Fruit fly (Drosophila melanogaster) whole organism, embryonic: ENCODE results near the gene red.
A peak's percentile ranks its signal among the peaks of the same experiment; 100 is the strongest.

Experiments
- ATbp ChIP-seq: fragments of 200-800 bp; sonication (Bioruptor generic); optimal IDR thresholded peaks from 2 replicates; lab custom pipeline; 2017; ENCODE audit warnings: missing biosample characterization, mild to moderate bottlenecking, missing genetic modification characterization, missing genetic modification reagents
- Awh ChIP-seq: fragments of 200-800 bp; sonication (Bioruptor generic); IDR thresholded peaks from 2 replicates; pipeline ENCODE4, ENCODE4 v1.3.6; 2022; ENCODE audit warnings: missing biosample characterization, missing genetic modification characterization
- CG10209 ChIP-seq: fragments of 200-800 bp; sonication (Bioruptor generic); optimal IDR thresholded peaks from 3 replicates; lab custom pipeline; 2017; ENCODE audit warnings: missing biosample characterization, mild to moderate bottlenecking, missing genetic modification characterization, missing genetic modification reagents
- CG11695 ChIP-seq: fragments of 200-800 bp; sonication (Bioruptor generic); IDR thresholded peaks from 3 replicates; pipeline ENCODE4 v1.3.6; 2022; ENCODE audit warnings: missing biosample characterization, missing genetic modification characterization
- CG13287 ChIP-seq: fragments of 200-800 bp; sonication (Bioruptor generic); IDR thresholded peaks from 2 replicates; pipeline ENCODE4 v1.3.6; 2022; ENCODE audit warnings: missing biosample characterization, missing genetic modification characterization; ENCODE audit not compliant: partially characterized antibody
- CG13296 ChIP-seq: fragments of 200-800 bp; sonication (Bioruptor generic); optimal IDR thresholded peaks from 3 replicates; lab custom pipeline; 2018; ENCODE audit warnings: missing biosample characterization, mild to moderate bottlenecking, missing genetic modification characterization
- CG14014 ChIP-seq: fragments of 200-800 bp; sonication (Bioruptor generic); IDR thresholded peaks from 2 replicates; pipeline ENCODE4 v1.3.6; 2022; ENCODE audit warnings: missing biosample characterization, missing genetic modification characterization
- CG15011 ChIP-seq: fragments of 200-800 bp; sonication (Bioruptor generic); optimal IDR thresholded peaks from 3 replicates; lab custom pipeline; 2018; ENCODE audit warnings: missing biosample characterization, mild to moderate bottlenecking, missing genetic modification characterization
- CG17361 ChIP-seq: fragments of 200-800 bp; sonication (Bioruptor generic); IDR thresholded peaks from 3 replicates; pipeline ENCODE4 v1.3.6; 2022; ENCODE audit warnings: missing biosample characterization, missing genetic modification characterization
- CG1792 ChIP-seq: fragments of 200-800 bp; sonication (Bioruptor generic); optimal IDR thresholded peaks from 2 replicates; lab custom pipeline; 2016; ENCODE audit warnings: missing biosample characterization, missing genetic modification characterization
- CG18262 ChIP-seq: fragments of 200-800 bp; optimal IDR thresholded peaks from 3 replicates; lab custom pipeline; 2019; ENCODE audit warnings: missing biosample characterization, mild to moderate bottlenecking, missing genetic modification characterization, moderate library complexity
- CG2120 ChIP-seq: fragments of 200-800 bp; sonication (Bioruptor generic); optimal IDR thresholded peaks from 3 replicates; lab custom pipeline; 2016; ENCODE audit warnings: missing biosample characterization, missing genetic modification characterization
- CG3847 ChIP-seq: fragments of 200-800 bp; sonication (Bioruptor generic); IDR thresholded peaks from 2 replicates; pipeline ENCODE4 v1.3.6; 2022; ENCODE audit warnings: missing biosample characterization, missing genetic modification characterization
- CG5953 ChIP-seq: fragments of 200-800 bp; sonication (Bioruptor generic); IDR thresholded peaks from 2 replicates; pipeline ENCODE4 v1.3.6; 2022; ENCODE audit warnings: missing biosample characterization, missing genetic modification characterization
- CG6175 ChIP-seq: fragments of 200-800 bp; sonication (Bioruptor generic); IDR thresholded peaks from 3 replicates; pipeline ENCODE4 v1.3.6; 2022; ENCODE audit warnings: missing biosample characterization, missing genetic modification characterization
- CG6813 ChIP-seq: fragments of 200-800 bp; sonication (Bioruptor generic); optimal IDR thresholded peaks from 2 replicates; lab custom pipeline; 2017; ENCODE audit warnings: missing biosample characterization, missing genetic modification characterization, mild to moderate bottlenecking, moderate library complexity, missing genetic modification reagents
- CG7928 ChIP-seq: fragments of 200-800 bp; sonication (Bioruptor generic); optimal IDR thresholded peaks from 2 replicates; lab custom pipeline; 2017; ENCODE audit warnings: missing biosample characterization, mild to moderate bottlenecking, missing genetic modification characterization
- CG8089 ChIP-seq: fragments of 200-800 bp; sonication (Bioruptor generic); optimal IDR thresholded peaks from 3 replicates; lab custom pipeline; 2016; ENCODE audit warnings: missing biosample characterization, missing genetic modification characterization
- CG8281 ChIP-seq: fragments of 200-800 bp; sonication (Bioruptor generic); optimal IDR thresholded peaks from 2 replicates; lab custom pipeline; 2018; ENCODE audit warnings: missing biosample characterization, mild to moderate bottlenecking, missing genetic modification characterization, moderate library complexity
- Fer3 ChIP-seq: fragments of 200-800 bp; sonication (Bioruptor generic); optimal IDR thresholded peaks from 2 replicates; lab custom pipeline; 2018; ENCODE audit warnings: missing biosample characterization, mild to moderate bottlenecking, missing genetic modification characterization, moderate library complexity
- HLH3B ChIP-seq: fragments of 200-800 bp; sonication (Bioruptor generic); IDR thresholded peaks from 2 replicates; pipeline ENCODE4 v1.3.6; 2022; ENCODE audit warnings: missing biosample characterization, missing genetic modification characterization
- Hr51 ChIP-seq, 2 experiments: fragments of 200-800 bp; sonication (Bioruptor generic); optimal IDR thresholded peaks; 2 replicates in 1 of 2; 3 replicates in 1 of 2; lab custom pipeline; 2016 to 2018; ENCODE audit warnings: missing biosample characterization in 2 of 2, missing genetic modification characterization in 2 of 2, mild to moderate bottlenecking in 1 of 2, moderate library complexity in 1 of 2
- Lpt ChIP-seq: fragments of >200 bp; optimal IDR thresholded peaks from 2 replicates; lab custom pipeline; 2018; ENCODE audit warnings: missing biosample characterization, missing genetic modification characterization
- NK7.1 ChIP-seq: fragments of 200-800 bp; sonication (Bioruptor generic); optimal IDR thresholded peaks from 3 replicates; lab custom pipeline; 2016; ENCODE audit warnings: missing biosample characterization, missing genetic modification characterization
- Neu2 ChIP-seq: fragments of 200-800 bp; sonication (Bioruptor generic); optimal IDR thresholded peaks from 3 replicates; lab custom pipeline; 2016; ENCODE audit warnings: missing biosample characterization, missing genetic modification characterization, borderline replicate concordance
- Nf-YA ChIP-seq: fragments of 200-800 bp; sonication (Bioruptor generic); IDR thresholded peaks from 2 replicates; pipeline ENCODE4 v1.3.6; 2022; ENCODE audit warnings: missing biosample characterization, missing genetic modification characterization
- Vsx1 ChIP-seq: fragments of 200-800 bp; sonication (Bioruptor generic); optimal IDR thresholded peaks from 2 replicates; lab custom pipeline; 2017; ENCODE audit warnings: missing biosample characterization, mild to moderate bottlenecking, missing genetic modification characterization, missing genetic modification reagents
- Xbp1 ChIP-seq: fragments of 200-800 bp; sonication (Bioruptor generic); optimal IDR thresholded peaks from 3 replicates; lab custom pipeline; 2016; ENCODE audit warnings: missing biosample characterization, mild to moderate bottlenecking, missing genetic modification characterization
- Xrp1 ChIP-seq: fragments of 200-800 bp; sonication (Bioruptor generic); IDR thresholded peaks from 2 replicates; pipeline ENCODE4 v1.3.6; 2022; ENCODE audit warnings: missing biosample characterization, missing genetic modification characterization
- br ChIP-seq: fragments of >200 bp; optimal IDR thresholded peaks from 2 replicates; lab custom pipeline; 2017
- bsh ChIP-seq, 2 experiments: fragments of 200-800 bp; sonication (Bioruptor generic); optimal IDR thresholded peaks; 2 replicates each; lab custom pipeline; 2017 to 2018; ENCODE audit warnings: mild to moderate bottlenecking in 2 of 2, missing biosample characterization in 2 of 2, missing genetic modification characterization in 2 of 2, moderate library complexity in 1 of 2
- btn ChIP-seq: fragments of 200-800 bp; sonication (Bioruptor generic); optimal IDR thresholded peaks from 2 replicates; lab custom pipeline; 2016; ENCODE audit warnings: missing biosample characterization, missing genetic modification characterization
- cg ChIP-seq: fragments of 200-800 bp; sonication (Bioruptor generic); optimal IDR thresholded peaks from 3 replicates; lab custom pipeline; 2019; ENCODE audit warnings: missing biosample characterization, mild to moderate bottlenecking, missing genetic modification characterization, moderate library complexity
- cwo ChIP-seq: fragments of 200-800 bp; sonication (Bioruptor generic); optimal IDR thresholded peaks from 3 replicates; lab custom pipeline; 2017; ENCODE audit warnings: missing biosample characterization, missing genetic modification characterization, mild to moderate bottlenecking, moderate library complexity, missing genetic modification reagents
- emc ChIP-seq: fragments of 200-800 bp; sonication (Bioruptor generic); optimal IDR thresholded peaks from 2 replicates; lab custom pipeline; 2016; ENCODE audit warnings: missing biosample characterization, missing genetic modification characterization
- en ChIP-seq: fragments of 200-800 bp; sonication (Bioruptor generic); optimal IDR thresholded peaks from 2 replicates; lab custom pipeline; 2016; ENCODE audit warnings: missing biosample characterization, missing genetic modification characterization
- fru ChIP-seq: fragments of >200 bp; optimal IDR thresholded peaks from 2 replicates; lab custom pipeline; 2017
- gsb-n ChIP-seq: fragments of 200-800 bp; sonication (Bioruptor generic); optimal IDR thresholded peaks from 3 replicates; lab custom pipeline; 2018; ENCODE audit warnings: missing biosample characterization, mild to moderate bottlenecking, missing genetic modification characterization
- hkb ChIP-seq, 2 experiments: fragments of 200-800 bp in 1 of 2; fragments of >200 bp in 1 of 2; sonication (Bioruptor generic) in 1 of 2; IDR thresholded peaks in 1 of 2; optimal IDR thresholded peaks in 1 of 2; 2 replicates each; pipeline versions ENCODE4 v1.3.6 to Lab custom; 2017 to 2022; ENCODE audit warnings: missing biosample characterization in 1 of 2, missing genetic modification characterization in 1 of 2
- jing ChIP-seq: fragments of 200-800 bp; sonication (Bioruptor generic); optimal IDR thresholded peaks from 2 replicates; lab custom pipeline; 2018; ENCODE audit warnings: missing biosample characterization, mild to moderate bottlenecking, missing genetic modification characterization
- knrl ChIP-seq: fragments of 200-800 bp; sonication (Bioruptor generic); IDR thresholded peaks from 3 replicates; pipeline ENCODE4 v1.3.6; 2022; ENCODE audit warnings: missing biosample characterization, missing genetic modification characterization; ENCODE audit not compliant: partially characterized antibody
- nau ChIP-seq: fragments of 200-800 bp; sonication (Bioruptor generic); optimal IDR thresholded peaks from 3 replicates; lab custom pipeline; 2017; ENCODE audit warnings: missing biosample characterization, mild to moderate bottlenecking, missing genetic modification characterization, missing genetic modification reagents
- nerfin-1 ChIP-seq: fragments of 200-800 bp; sonication (Bioruptor generic); optimal IDR thresholded peaks from 3 replicates; lab custom pipeline; 2019; ENCODE audit warnings: missing biosample characterization, mild to moderate bottlenecking, missing genetic modification characterization, moderate library complexity
- nmo ChIP-seq: fragments of 200-800 bp; sonication (Bioruptor generic); optimal IDR thresholded peaks from 2 replicates; lab custom pipeline; 2018; ENCODE audit warnings: missing biosample characterization, mild to moderate bottlenecking, missing genetic modification characterization, moderate library complexity
- org-1 ChIP-seq: fragments of 200-800 bp; sonication (Bioruptor generic); optimal IDR thresholded peaks from 2 replicates; lab custom pipeline; 2017; ENCODE audit warnings: missing biosample characterization, missing genetic modification characterization
- sc ChIP-seq, 3 experiments: fragments of >200 bp in 2 of 3; fragments of 200-800 bp in 1 of 3; sonication (Bioruptor generic) in 1 of 3; optimal IDR thresholded peaks; 2 replicates in 2 of 3; 3 replicates in 1 of 3; lab custom pipeline; 2017; ENCODE audit warnings: mild to moderate bottlenecking in 1 of 3, missing biosample characterization in 1 of 3, missing genetic modification characterization in 1 of 3, missing genetic modification reagents in 1 of 3
- scrt ChIP-seq: fragments of 200-800 bp; sonication (Bioruptor generic); optimal IDR thresholded peaks from 2 replicates; lab custom pipeline; 2018; ENCODE audit warnings: missing biosample characterization, mild to moderate bottlenecking, missing genetic modification characterization, moderate library complexity
- sr ChIP-seq: fragments of 200-800 bp; sonication (Bioruptor generic); IDR thresholded peaks from 3 replicates; pipeline ENCODE4 v1.3.6; 2022; ENCODE audit warnings: missing biosample characterization, missing genetic modification characterization
- vfl ChIP-seq: fragments of 200-800 bp; sonication (Bioruptor generic); optimal IDR thresholded peaks from 2 replicates; lab custom pipeline; 2016; ENCODE audit warnings: missing biosample characterization, missing genetic modification characterization

red gene

dm6 chr3R:14277894-14278522 lies 10.9 kb upstream of the red start (continued):
- TF ChIP-seq scrt (GFP tag; lab: Kevin White, UChicago) (no peak), CG8281 (tag; lab: Kevin White, UChicago) (peak; percentile 39), CG18262 (tag; lab: Kevin White, UChicago) (peak; percentile 88), Vsx1 (GFP tag; lab: Kevin White, UChicago) (no peak), CG8089 (GFP tag; lab: Kevin White, UChicago) (no peak), Xrp1 (GFP tag; lab: Robert Waterston, UW) (peak; percentile 97), CG6813 (GFP tag; lab: Kevin White, UChicago) (peak; percentile 89), Neu2 (GFP tag; lab: Kevin White, UChicago) (no peak), emc (GFP tag; lab: Kevin White, UChicago) (no peak), org-1 (GFP tag; lab: Kevin White, UChicago) (peak; percentile 65), CG7928 (no peak), nerfin-1 (tag; lab: Kevin White, UChicago) (peak; percentile 60), bsh (GFP tag; optimal IDR thresholded peaks at IDR 0.05; lab: Kevin White, UChicago) (peak; percentile 79 to 94), NK7.1 (no peak), jing (GFP tag; lab: Kevin White, UChicago) (peak; percentile 46), gsb-n (tag; lab: Kevin White, UChicago) (peak; percentile 82), CG17361 (GFP tag; lab: Robert Waterston, UW) (peak; percentile 87), en (GFP tag; lab: Kevin White, UChicago) (no peak), CG6175 (GFP tag; lab: Robert Waterston, UW) (0 out of 3 replicates have a peak, but pooled peaks have one; percentile 23), Lpt (GFP tag; lab: Kevin White, UChicago) (no peak), Awh (peak; percentile 68), btn (no peak), knrl (no peak), Fer3 (tag; lab: Kevin White, UChicago) (no peak), nmo (peak; percentile 75), ATbp (peak; percentile 66), CG3847 (peak; percentile 73), CG2120 (GFP tag; lab: Kevin White, UChicago) (no peak), vfl (GFP tag; lab: Kevin White, UChicago) (peak; percentile 46), CG14014 (GFP tag; lab: Robert Waterston, UW) (peak; percentile 88), CG15011 (GFP tag; lab: Kevin White, UChicago) (peak; percentile 66), fru (lab: Kevin White, UChicago) (no peak), CG1792 (GFP tag; lab: Kevin White, UChicago) (no peak), cg (GFP tag; lab: Kevin White, UChicago) (no peak), sr (no peak), CG5953 (GFP tag; lab: Robert Waterston, UW) (peak; percentile 76), Nf-YA (GFP tag; lab: Robert Waterston, UW) (peak; percentile 67; the same call in 1 of the 2 replicates), CG13296 (GFP tag; lab: Kevin White, UChicago) (peak; percentile 82), CG13287 (GFP tag; lab: Robert Waterston, UW) (no peak), HLH3B (GFP tag; lab: Robert Waterston, UW) (peak; percentile 81), hkb (optimal IDR thresholded peaks at IDR 0.05; lab: Kevin White, UChicago) (no peak), hkb (GFP tag; IDR thresholded peaks at IDR 0.05; lab: Robert Waterston, UW) (peak; percentile 92), sc (optimal IDR thresholded peaks at IDR 0.05; lab: Kevin White, UChicago) (no peak), sc (GFP tag; optimal IDR thresholded peaks at IDR 0.05; lab: Kevin White, UChicago) (no peak), nau (GFP tag; lab: Kevin White, UChicago) (no peak), Hr51 (GFP tag; optimal IDR thresholded peaks at IDR 0.05; lab: Kevin White, UChicago) (peak in 1 of 2 experiments; percentile 79), CG10209 (GFP tag; lab: Kevin White, UChicago) (peak; percentile 86), CG11695 (GFP tag; lab: Robert Waterston, UW) (peak; percentile 89), cwo (GFP tag; lab: Kevin White, UChicago) (peak; percentile 69), Xbp1 (peak; percentile 67), br (lab: Kevin White, UChicago) (no peak)
